Worm (Caenorhabditis elegans): ENCODE results near the gene nhr-161.
A peak's percentile ranks its signal among the peaks of the same experiment; 100 is the strongest.

The nhr-161 gene

ce11 chrV:7015872-7016271 is 33.2 kb upstream of the nhr-161 start, which contains the start of gene C33G8.13:
C33G8.13 (minus strand) TSS chrV:7015972.
- TF ChIP-seq mef-2 (tag; optimal IDR thresholded peaks at IDR 0.05) (no peak), blmp-1 (tag; optimal IDR thresholded peaks at IDR 0.05) (no peak), C34B4.2 (tag; optimal IDR thresholded peaks at IDR 0.05) (no peak), nhr-90 (tag; optimal IDR thresholded peaks at IDR 0.05; ENCODE audit: poor library complexity) (no peak), F16B12.6 (tag; optimal IDR thresholded peaks at IDR 0.05) (no peak), lin-14 (GFP tag; optimal IDR thresholded peaks at IDR 0.05) (no peak), snpc-4 (tag; optimal IDR thresholded peaks at IDR 0.05) (no peak), ets-5 (GFP tag; IDR thresholded peaks at IDR 0.05) (no peak), nhr-47 (tag; optimal IDR thresholded peaks at IDR 0.05) (no peak), irx-1 (tag; optimal IDR thresholded peaks at IDR 0.05) (no peak)

ce11 chrV:7012617-7013016 is 29.9 kb upstream of the nhr-161 start, which contains the start of gene srw-127:
srw-127 (plus strand) TSS chrV:7012917.
- no peak for TF ChIP-seq nhr-11 (tag; optimal IDR thresholded peaks at IDR 0.05)
- no peak for TF ChIP-seq mef-2 (tag; optimal IDR thresholded peaks at IDR 0.05)
- no peak for TF ChIP-seq nhr-71 (tag; optimal IDR thresholded peaks at IDR 0.05)
- TF ChIP-seq hpl-2 (GFP tag; optimal IDR thresholded peaks at IDR 0.05) = no peak
- no peak for TF ChIP-seq fkh-4 (tag; optimal IDR thresholded peaks at IDR 0.05; ENCODE audit: borderline replicate concordance)
- TF ChIP-seq nhr-28 (tag; optimal IDR thresholded peaks at IDR 0.05) = no peak
- no peak for TF ChIP-seq xbp-1 (tag; optimal IDR thresholded peaks at IDR 0.05)
- no peak for TF ChIP-seq irx-1 (tag; optimal IDR thresholded peaks at IDR 0.05)
- no peak for TF ChIP-seq lin-13 (GFP tag; optimal IDR thresholded peaks at IDR 0.05)
- TF ChIP-seq grh-1 (GFP tag; IDR thresholded peaks at IDR 0.05) = no peak
- TF ChIP-seq mep-1 (tag; optimal IDR thresholded peaks at IDR 0.05) = no peak
- no peak for TF ChIP-seq snpc-4 (tag; optimal IDR thresholded peaks at IDR 0.05)

ce11 chrV:7009461-7009860 is 26.7 kb upstream of the nhr-161 start, which contains the start of gene C33G8.2:
C33G8.2 (plus strand) TSS chrV:7009761.
- no peak for TF ChIP-seq nhr-28 (tag; optimal IDR thresholded peaks at IDR 0.05)
- TF ChIP-seq ceh-88 (GFP tag; IDR thresholded peaks at IDR 0.05) = no peak
- no peak for TF ChIP-seq lir-3 (tag; optimal IDR thresholded peaks at IDR 0.05; ENCODE audit: poor library complexity)
- TF ChIP-seq efl-1 (optimal IDR thresholded peaks at IDR 0.05) = no peak
- TF ChIP-seq efl-1 (GFP tag; optimal IDR thresholded peaks at IDR 0.05 in 1 of 2) = peak in 1 of 2 experiments; percentile 31
- TF ChIP-seq snpc-4 (tag; optimal IDR thresholded peaks at IDR 0.05) = no peak
- TF ChIP-seq lin-15B (tag; optimal IDR thresholded peaks at IDR 0.05) = no peak
- no peak for TF ChIP-seq lin-35 (GFP tag; optimal IDR thresholded peaks at IDR 0.05)
- TF ChIP-seq jun-1 (tag; optimal IDR thresholded peaks at IDR 0.05) = no peak

- TF ChIP-seq sox-4 (tag; optimal IDR thresholded peaks at IDR 0.05) (no peak), dpl-1 (GFP tag; optimal IDR thresholded peaks at IDR 0.05) (no peak), alr-1 (tag; optimal IDR thresholded peaks at IDR 0.05; ENCODE audit: borderline replicate concordance) (no peak), hlh-17 (GFP tag; optimal IDR thresholded peaks at IDR 0.05; ENCODE audit: borderline replicate concordance) (no peak), sup-37 (GFP tag; optimal IDR thresholded peaks at IDR 0.05) (no peak), C04F5.9 (tag; optimal IDR thresholded peaks at IDR 0.05) (no peak), pax-3 (tag; optimal IDR thresholded peaks at IDR 0.05) (no peak)
Measured at ce11 chrV:7007307-7007706, 24.6 kb upstream of the nhr-161 start, which contains the start of gene drd-10. drd-10 (plus strand) TSS chrV:7007607.

- TF ChIP-seq zag-1 (tag; optimal IDR thresholded peaks at IDR 0.05) (no peak), nhr-90 (tag; optimal IDR thresholded peaks at IDR 0.05; ENCODE audit: poor library complexity) (no peak), sptf-1 (tag; optimal IDR thresholded peaks at IDR 0.05) (no peak), snpc-4 (tag; optimal IDR thresholded peaks at IDR 0.05) (no peak), elt-3 (tag; optimal IDR thresholded peaks at IDR 0.05) (no peak), vab-15 (tag; optimal IDR thresholded peaks at IDR 0.05) (no peak), mef-2 (tag; optimal IDR thresholded peaks at IDR 0.05) (no peak), efl-3 (GFP tag; optimal IDR thresholded peaks at IDR 0.05) (no peak)
Measured at ce11 chrV:7005964-7006363, 23.3 kb upstream of the nhr-161 start, which contains the start of gene spig-10. spig-10 (plus strand) TSS chrV:7006264.

Data from whole organism, L1 larva.